Fruit fly (Drosophila melanogaster): Measurements from ENCODE around the gene Jwa.

The Jwa gene

DNA sequence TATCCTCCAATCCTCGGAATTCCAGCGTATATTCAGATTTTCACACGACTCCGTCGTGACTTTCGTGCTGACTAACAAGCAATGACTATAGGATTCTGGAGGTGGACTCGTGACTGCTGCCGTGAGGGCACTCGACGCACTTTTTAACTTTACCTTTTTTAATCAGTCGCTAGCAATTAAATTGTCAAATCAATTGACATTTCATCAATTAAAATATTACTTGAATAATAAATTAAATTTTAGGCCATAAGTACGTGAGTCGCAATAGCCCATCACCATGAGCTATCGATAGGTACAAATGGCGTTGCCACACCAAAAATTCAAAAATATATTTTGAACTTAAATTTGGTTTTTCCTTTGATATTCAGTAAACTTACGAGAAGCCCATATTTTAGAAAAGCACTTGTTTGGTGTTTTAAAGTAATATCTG lies at the start of gene Jwa (continued):
- TF ChIP-seq lab (GFP tag; optimal IDR thresholded peaks at IDR 0.05) (peak; percentile 81), CG6689 (GFP tag; IDR thresholded peaks at IDR 0.05) (peak; percentile 90), emc (GFP tag; optimal IDR thresholded peaks at IDR 0.05) (peak; percentile 62), CG17912 (GFP tag; optimal IDR thresholded peaks at IDR 0.05) (peak; percentile 46), CG9437 (GFP tag; optimal IDR thresholded peaks at IDR 0.05) (peak; percentile 84), CG17829 (tag; optimal IDR thresholded peaks at IDR 0.05) (peak; percentile 89), mam (GFP tag; optimal IDR thresholded peaks at IDR 0.05) (peak; percentile 93), CG6175 (GFP tag; IDR thresholded peaks at IDR 0.05) (peak; percentile 70; the same call in 2 of the 3 replicates), CG10274 (GFP tag; optimal IDR thresholded peaks at IDR 0.05) (peak; percentile 20), tup (GFP tag; optimal IDR thresholded peaks at IDR 0.05) (peak; percentile 67), NC2α (GFP tag; optimal IDR thresholded peaks at IDR 0.05) (peak; percentile 43), CG18764 (GFP tag; optimal IDR thresholded peaks at IDR 0.05) (peak; percentile 78), rib (GFP tag; IDR thresholded peaks at IDR 0.05) (peak; percentile 81), CG8089 (GFP tag; optimal IDR thresholded peaks at IDR 0.05) (peak; percentile 85), cg (GFP tag; optimal IDR thresholded peaks at IDR 0.05) (no peak), CG8388 (GFP tag; optimal IDR thresholded peaks at IDR 0.05) (peak; percentile 68), Hmr (GFP tag; optimal IDR thresholded peaks at IDR 0.05) (peak; percentile 97), vnd (GFP tag; IDR thresholded peaks at IDR 0.05; ENCODE audit: partially characterized antibody) (peak; percentile 100), Antp (GFP tag; optimal IDR thresholded peaks at IDR 0.05) (peak; percentile 94), CG17328 (GFP tag; IDR thresholded peaks at IDR 0.05) (peak; percentile 89), repo (GFP tag; optimal IDR thresholded peaks at IDR 0.05) (peak; percentile 84), CG12071 (GFP tag; optimal IDR thresholded peaks at IDR 0.05) (no peak), zen (tag; optimal IDR thresholded peaks at IDR 0.05) (peak; percentile 77), CG4360 (GFP tag; IDR thresholded peaks at IDR 0.05) (no peak; the same call in 1 of the 2 replicates), CG10654 (GFP tag; optimal IDR thresholded peaks at IDR 0.05) (peak; percentile 91), CG6683 (GFP tag; optimal IDR thresholded peaks at IDR 0.05) (peak; percentile 44), slp2 (GFP tag; optimal IDR thresholded peaks at IDR 0.05) (peak; percentile 92), Lhr (GFP tag; optimal IDR thresholded peaks at IDR 0.05) (peak; percentile 80), CG15601 (tag; optimal IDR thresholded peaks at IDR 0.05) (peak; percentile 73), CG34422 (GFP tag; IDR thresholded peaks at IDR 0.05) (peak; percentile 93), CG10565 (GFP tag; optimal IDR thresholded peaks at IDR 0.05) (peak; percentile 52), CG10209 (GFP tag; optimal IDR thresholded peaks at IDR 0.05) (peak; percentile 95), h (optimal IDR thresholded peaks at IDR 0.05) (no peak), CG2202 (tag; optimal IDR thresholded peaks at IDR 0.05) (peak; percentile 91), HLHmδ (GFP tag; optimal IDR thresholded peaks at IDR 0.05) (no peak), CG1832 (GFP tag; optimal IDR thresholded peaks at IDR 0.05) (no peak), zen2 (GFP tag; IDR thresholded peaks at IDR 0.05; ENCODE audit: partially characterized antibody) (peak; percentile 98; the same call in 2 of the 3 replicates), Poxn (GFP tag; IDR thresholded peaks at IDR 0.05) (peak; percentile 83), CkIIα-i1 (GFP tag; IDR thresholded peaks at IDR 0.05) (no peak), CG18011 (GFP tag; optimal IDR thresholded peaks at IDR 0.05) (peak; percentile 90), CG3726 (GFP tag; IDR thresholded peaks at IDR 0.05) (peak; percentile 90), kay (GFP tag; optimal IDR thresholded peaks at IDR 0.05) (peak; percentile 89), scrt (GFP tag; optimal IDR thresholded peaks at IDR 0.05) (peak; percentile 57), dimm (GFP tag; IDR thresholded peaks at IDR 0.05) (peak; percentile 85), Rfx (GFP tag; IDR thresholded peaks at IDR 0.05) (peak; percentile 94), CG2678 (tag; optimal IDR thresholded peaks at IDR 0.05) (peak; percentile 85), pfk (GFP tag; optimal IDR thresholded peaks at IDR 0.05) (no peak), shn (GFP tag; optimal IDR thresholded peaks at IDR 0.05) (peak; percentile 91), fd102C (GFP tag; optimal IDR thresholded peaks at IDR 0.05) (peak; percentile 61), chif (GFP tag; optimal IDR thresholded peaks at IDR 0.05) (peak; percentile 94), usp (GFP tag; optimal IDR thresholded peaks at IDR 0.05) (no peak)

Data from whole organism, embryonic.